Fruit fly (Drosophila melanogaster): ENCODE measurements around the gene Nup107.

The Nup107 gene

DNA sequence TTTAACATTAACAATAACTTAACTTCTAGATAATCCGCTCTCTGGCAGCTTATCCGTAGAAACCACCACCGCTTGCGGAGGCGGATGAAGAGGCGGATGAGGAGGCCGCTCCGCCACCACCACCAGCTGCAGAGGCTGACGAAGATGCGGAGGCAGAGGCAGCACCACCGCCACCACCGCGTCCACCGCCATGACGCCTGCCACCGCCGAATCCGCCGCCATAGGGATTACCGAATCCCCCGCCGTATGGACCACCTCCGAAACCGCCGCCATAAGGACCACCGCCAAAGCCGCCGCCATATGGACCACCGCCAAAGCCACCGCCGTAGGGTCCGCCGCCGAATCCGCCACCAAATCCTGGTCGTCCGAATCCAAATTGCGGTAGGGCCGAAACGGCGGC lies 47.1 kb downstream of the Nup107 start:
- TF ChIP-seq insv (optimal IDR thresholded peaks at IDR 0.05) (no peak), ttk (optimal IDR thresholded peaks at IDR 0.05) (no peak), Myc (optimal IDR thresholded peaks at IDR 0.05) (no peak), h (optimal IDR thresholded peaks at IDR 0.05) (no peak), Sin3A (optimal IDR thresholded peaks at IDR 0.05) (no peak), psq (optimal IDR thresholded peaks at IDR 0.05) (no peak)

DNA sequence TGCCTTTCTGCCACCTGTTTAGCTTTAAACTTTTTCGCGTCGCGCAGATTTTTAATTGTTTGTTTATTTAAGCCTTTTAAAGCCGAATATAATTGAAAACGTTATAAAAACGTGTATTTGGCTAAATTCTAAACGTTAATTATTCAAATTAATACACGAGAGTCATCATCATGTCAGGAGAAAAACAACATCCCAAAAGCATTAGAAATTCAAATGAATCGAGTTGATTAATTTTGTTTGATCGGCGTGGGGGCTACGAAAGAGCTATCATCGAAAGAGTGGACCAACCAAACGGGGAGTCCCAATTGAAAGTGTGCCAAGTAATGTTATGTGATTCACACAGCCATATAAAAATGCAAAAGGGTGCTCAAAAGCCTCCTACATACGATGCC lies 48.1 kb downstream of the Nup107 start:
- TF ChIP-seq insv (optimal IDR thresholded peaks at IDR 0.05) (no peak), psq (optimal IDR thresholded peaks at IDR 0.05) (no peak), Myc (optimal IDR thresholded peaks at IDR 0.05) (no peak), Sin3A (optimal IDR thresholded peaks at IDR 0.05) (no peak), h (optimal IDR thresholded peaks at IDR 0.05) (no peak), ttk (optimal IDR thresholded peaks at IDR 0.05) (no peak)

DNA sequence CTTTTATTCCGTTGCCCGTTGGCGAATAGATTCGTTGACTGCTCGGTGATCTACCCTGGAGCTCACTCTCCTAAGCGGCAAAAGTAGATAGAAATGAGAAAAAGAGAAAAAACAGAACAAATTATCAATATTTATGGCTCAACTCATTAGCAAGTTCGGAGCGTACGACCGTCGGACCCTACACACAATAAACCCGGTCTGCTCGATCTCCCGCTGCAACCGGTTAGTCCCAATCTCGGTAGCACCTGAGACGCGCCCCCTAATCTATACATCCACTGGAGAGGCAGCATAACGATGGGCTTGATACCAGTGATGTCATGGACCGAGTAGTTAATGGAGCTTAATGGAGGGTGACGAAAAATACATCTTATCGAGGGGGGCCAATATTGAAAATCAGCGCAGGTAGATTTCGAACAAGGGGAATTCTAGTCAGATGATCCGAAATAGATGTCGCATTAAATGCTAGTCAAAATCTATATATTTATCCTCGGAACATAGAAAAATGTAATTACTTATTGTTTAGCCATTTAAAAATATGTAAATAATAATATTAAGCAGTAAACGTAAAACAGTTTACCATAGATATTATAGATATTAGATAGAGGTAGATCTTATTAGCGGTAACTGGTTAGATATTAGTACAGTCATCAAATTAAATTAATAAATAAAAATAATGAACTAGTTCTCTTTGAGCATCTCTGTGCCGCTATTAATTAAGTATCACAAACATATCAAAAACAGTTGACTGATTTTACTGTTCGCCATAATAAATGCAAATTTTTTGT lies 48.7 kb downstream of the Nup107 start, which contains the start of gene CG7296:
Gene CG7296 (minus strand): TSS at position 58 of the 785 bp plus-strand sequence.
- no peak for TF ChIP-seq insv (optimal IDR thresholded peaks at IDR 0.05)
- no peak for TF ChIP-seq Myc (optimal IDR thresholded peaks at IDR 0.05)
- TF ChIP-seq Sin3A (optimal IDR thresholded peaks at IDR 0.05) = no peak
- no peak for TF ChIP-seq psq (optimal IDR thresholded peaks at IDR 0.05)
- no peak for TF ChIP-seq ttk (optimal IDR thresholded peaks at IDR 0.05)
- TF ChIP-seq h (optimal IDR thresholded peaks at IDR 0.05) = no peak

- TF ChIP-seq Sin3A (optimal IDR thresholded peaks at IDR 0.05) = no peak
- no peak for TF ChIP-seq psq (optimal IDR thresholded peaks at IDR 0.05)
- no peak for TF ChIP-seq h (optimal IDR thresholded peaks at IDR 0.05)
- TF ChIP-seq insv (optimal IDR thresholded peaks at IDR 0.05) = no peak
- no peak for TF ChIP-seq Myc (optimal IDR thresholded peaks at IDR 0.05)
- TF ChIP-seq ttk (optimal IDR thresholded peaks at IDR 0.05) = no peak
Measured at dm6 chr2L:10685666-10686065, 50.2 kb downstream of the Nup107 start.

DNA sequence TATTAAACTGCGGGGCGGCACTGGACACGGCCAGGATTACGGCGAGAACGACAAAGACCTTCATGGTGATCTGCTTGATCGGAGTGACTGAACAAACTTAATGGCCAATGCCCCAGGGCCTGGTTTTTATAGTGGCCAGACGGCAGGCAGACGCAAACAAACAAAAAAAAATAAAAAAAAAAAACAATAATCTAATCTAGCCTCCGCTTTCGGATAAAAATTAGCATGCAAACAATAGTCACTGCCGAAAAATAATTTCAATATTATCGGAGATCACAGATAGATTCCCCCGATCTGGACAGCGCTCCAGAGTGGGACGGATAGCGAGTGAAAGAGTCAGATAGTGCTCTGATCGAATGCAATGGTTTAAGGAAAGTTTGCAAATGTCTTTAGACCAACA lies 51.6 kb downstream of the Nup107 start, which contains the start of gene CG7299:
Gene CG7299 (minus strand): TSS at position 101 of the 400 bp plus-strand sequence.
- TF ChIP-seq Myc (optimal IDR thresholded peaks at IDR 0.05) (no peak), ttk (optimal IDR thresholded peaks at IDR 0.05) (no peak), psq (optimal IDR thresholded peaks at IDR 0.05) (no peak), insv (optimal IDR thresholded peaks at IDR 0.05) (no peak), Sin3A (optimal IDR thresholded peaks at IDR 0.05) (no peak), h (optimal IDR thresholded peaks at IDR 0.05) (no peak)

All from Kc167 (cell line).